Worm (Caenorhabditis elegans) whole organism, L2 larva: ENCODE measurements around the gene B0464.6.

ENCODE experiments used
- ceh-16 ChIP-seq: fragments of 150-350 bp; optimal IDR thresholded peaks from 2 replicates; lab custom pipeline; 2014; ENCODE audit warnings: missing biosample characterization, missing genetic modification characterization
- mab-5 ChIP-seq: fragments of 150-350 bp; optimal IDR thresholded peaks from 2 replicates; lab custom pipeline; 2014; ENCODE audit warnings: missing biosample characterization, missing genetic modification characterization
- nhr-12 ChIP-seq: fragments of 150-350 bp; optimal IDR thresholded peaks from 2 replicates; lab custom pipeline; 2014; ENCODE audit warnings: missing biosample characterization, missing genetic modification characterization
- nhr-129 ChIP-seq: fragments of 150-350 bp; optimal IDR thresholded peaks from 2 replicates; lab custom pipeline; 2014; ENCODE audit warnings: missing biosample characterization, missing genetic modification characterization
- nhr-23 ChIP-seq: fragments of 150-350 bp; optimal IDR thresholded peaks from 2 replicates; lab custom pipeline; 2014; ENCODE audit warnings: missing biosample characterization, missing genetic modification reagents, missing genetic modification characterization
- nhr-237 ChIP-seq: fragments of 150-350 bp; optimal IDR thresholded peaks from 2 replicates; lab custom pipeline; 2014; ENCODE audit warnings: missing biosample characterization, missing genetic modification characterization
- nhr-77 ChIP-seq: fragments of 150-350 bp; optimal IDR thresholded peaks from 2 replicates; lab custom pipeline; 2014; ENCODE audit warnings: missing biosample characterization, missing genetic modification characterization
- skn-1 ChIP-seq: sonication (generic microtip); optimal IDR thresholded peaks from 2 replicates; lab custom pipeline; 2017; ENCODE audit warnings: missing biosample characterization, missing genetic modification characterization
- sma-3 ChIP-seq: sonication (generic microtip); optimal IDR thresholded peaks from 2 replicates; lab custom pipeline; 2016; ENCODE audit warnings: missing genetic modification reagents, missing genetic modification characterization, missing compliant biosample characterization
- unc-62 ChIP-seq: fragments of 150-350 bp; optimal IDR thresholded peaks from 2 replicates; lab custom pipeline; 2014; ENCODE audit warnings: missing biosample characterization, missing genetic modification reagents, missing genetic modification characterization
- ztf-11 ChIP-seq: sonication (generic microtip); optimal IDR thresholded peaks from 2 replicates; lab custom pipeline; 2017; ENCODE audit warnings: missing biosample characterization, missing genetic modification characterization

DNA sequence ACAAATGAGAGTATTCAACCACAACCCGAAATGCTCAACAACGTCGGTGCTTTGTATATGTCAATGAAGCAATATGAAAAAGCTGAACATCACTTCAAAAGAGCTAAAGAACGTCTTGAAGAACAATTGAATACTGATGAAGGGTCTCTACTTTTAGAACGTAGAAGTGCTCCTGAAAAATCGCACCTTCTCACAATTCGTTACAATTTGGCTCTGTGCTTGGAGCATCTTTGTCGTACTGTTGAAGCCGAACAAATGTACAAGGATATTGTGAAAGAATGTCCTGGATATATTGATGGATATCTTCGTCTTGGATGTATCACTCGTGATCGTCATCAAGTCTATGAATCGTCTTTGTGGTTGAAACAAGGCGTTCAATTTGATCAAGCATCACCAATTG lies 28.4 kb upstream of the B0464.6 start:
- TF ChIP-seq ceh-16 (tag; lab: Kevin White, UChicago) (no peak), nhr-23 (tag; lab: Kevin White, UChicago) (no peak), nhr-12 (tag; lab: Kevin White, UChicago) (no peak), nhr-129 (no peak), nhr-237 (tag; lab: Kevin White, UChicago) (no peak), ztf-11 (tag; lab: Kevin White, UChicago) (no peak), sma-3 (GFP tag; lab: Kevin White, UChicago) (no peak), nhr-77 (tag; lab: Kevin White, UChicago) (no peak), mab-5 (tag; lab: Kevin White, UChicago) (no peak), unc-62 (GFP tag; lab: Kevin White, UChicago) (no peak), skn-1 (tag; lab: Kevin White, UChicago) (no peak)
